Worm (Caenorhabditis elegans) whole organism, late embryonic: Measurements from ENCODE around the gene fbxa-62.

Experiments used
- C38D4.7 ChIP-seq: fragments of 200-800 bp; sonication (Bioruptor generic); optimal IDR thresholded peaks from 2 replicates; lab custom pipeline; 2018; ENCODE audit warnings: mild to moderate bottlenecking, missing genetic modification characterization, moderate library complexity, missing compliant biosample characterization
- T23F11.4 ChIP-seq: fragments of 200-800 bp; sonication (Bioruptor generic); optimal IDR thresholded peaks from 2 replicates; lab custom pipeline; 2018; ENCODE audit warnings: mild to moderate bottlenecking, missing genetic modification characterization, missing compliant biosample characterization
- Y22D7AL.16 ChIP-seq: sonication (generic microtip); optimal IDR thresholded peaks from 2 replicates; lab custom pipeline; 2016; ENCODE audit warnings: missing genetic modification characterization, missing compliant biosample characterization
- ceh-14 ChIP-seq: sonication (generic microtip); optimal IDR thresholded peaks from 2 replicates; lab custom pipeline; 2016; ENCODE audit warnings: missing genotype, missing genetic modification characterization, missing compliant biosample characterization
- ceh-24 ChIP-seq: sonication (generic microtip); optimal IDR thresholded peaks from 2 replicates; lab custom pipeline; 2016; ENCODE audit warnings: mild to moderate bottlenecking, missing genetic modification characterization, missing compliant biosample characterization
- ceh-6 ChIP-seq: fragments of 200-800 bp; sonication (Bioruptor generic); optimal IDR thresholded peaks from 2 replicates; lab custom pipeline; 2018; ENCODE audit warnings: mild to moderate bottlenecking, missing genetic modification characterization, missing compliant biosample characterization
- ceh-9 ChIP-seq: sonication (generic microtip); optimal IDR thresholded peaks from 2 replicates; lab custom pipeline; 2016; ENCODE audit warnings: mild to moderate bottlenecking, missing genetic modification characterization, inconsistent platforms, missing compliant biosample characterization
- dmd-4 ChIP-seq: sonication (generic microtip); optimal IDR thresholded peaks from 2 replicates; lab custom pipeline; 2016; ENCODE audit warnings: borderline replicate concordance, missing genetic modification characterization, missing compliant biosample characterization
- hlh-15 ChIP-seq: sonication (generic microtip); optimal IDR thresholded peaks from 2 replicates; lab custom pipeline; 2016; ENCODE audit warnings: missing genetic modification characterization, missing compliant biosample characterization
- lim-6 ChIP-seq: sonication (generic microtip); optimal IDR thresholded peaks from 2 replicates; lab custom pipeline; 2016; ENCODE audit warnings: missing genetic modification characterization, missing compliant biosample characterization
- lin-11 ChIP-seq: fragments of 200-800 bp; sonication (Bioruptor generic); optimal IDR thresholded peaks from 2 replicates; lab custom pipeline; 2018; ENCODE audit warnings: mild to moderate bottlenecking, missing genetic modification characterization, missing compliant biosample characterization
- odd-2 ChIP-seq: sonication (generic microtip); optimal IDR thresholded peaks from 2 replicates; lab custom pipeline; 2017; ENCODE audit warnings: antibody characterized with exemption, mild to moderate bottlenecking, missing genetic modification characterization, missing compliant biosample characterization
- pha-2 ChIP-seq: sonication (generic microtip); optimal IDR thresholded peaks from 2 replicates; lab custom pipeline; 2017; ENCODE audit warnings: mild to moderate bottlenecking, missing genetic modification characterization, missing compliant biosample characterization
- pha-4 ChIP-seq: fragments of 150-350 bp; optimal IDR thresholded peaks from 2 replicates; lab custom pipeline; 2018; ENCODE audit warnings: missing biosample characterization, missing genetic modification reagents, missing genetic modification characterization
- pros-1 ChIP-seq: fragments of 150-350 bp; optimal IDR thresholded peaks from 2 replicates; lab custom pipeline; 2014; ENCODE audit warnings: missing biosample characterization, missing genetic modification reagents, missing genetic modification characterization
- syd-9 ChIP-seq: sonication (generic microtip); optimal IDR thresholded peaks from 2 replicates; lab custom pipeline; 2016; ENCODE audit warnings: mild to moderate bottlenecking, missing genetic modification characterization, moderate library complexity, missing compliant biosample characterization
- ttx-3 ChIP-seq: sonication (generic microtip); optimal IDR thresholded peaks from 2 replicates; lab custom pipeline; 2016; ENCODE audit warnings: missing genetic modification reagents, missing genetic modification characterization, missing compliant biosample characterization
- unc-55 ChIP-seq: sonication (generic microtip); optimal IDR thresholded peaks from 2 replicates; lab custom pipeline; 2017; ENCODE audit warnings: missing biosample characterization, missing genetic modification reagents, missing genetic modification characterization
- zip-5 ChIP-seq: sonication (generic microtip); optimal IDR thresholded peaks from 2 replicates; lab custom pipeline; 2016; ENCODE audit warnings: missing genetic modification characterization, missing compliant biosample characterization

fbxa-62 gene

ce11 chrIII:2272732-2273131 lies 45.2 kb downstream of the fbxa-62 start, which contains the start of gene fbxa-39:
fbxa-39 (plus strand) TSS chrIII:2273032.
- TF ChIP-seq unc-55 (no peak), lim-6 (tag; lab: Kevin White, UChicago) (no peak), syd-9 (tag; lab: Kevin White, UChicago) (no peak), Y22D7AL.16 (tag; lab: Kevin White, UChicago) (no peak), ceh-9 (no peak), zip-5 (tag; lab: Kevin White, UChicago) (no peak), ceh-24 (tag; lab: Kevin White, UChicago) (no peak), pha-4 (tag; lab: Kevin White, UChicago) (no peak)

- no peak for TF ChIP-seq pha-2 (tag; lab: Kevin White, UChicago)
- TF ChIP-seq odd-2 (tag; lab: Kevin White, UChicago), result no peak
- no peak for TF ChIP-seq ceh-6 (GFP tag; lab: Kevin White, UChicago)
- no peak for TF ChIP-seq dmd-4 (tag; lab: Kevin White, UChicago)
- no peak for TF ChIP-seq T23F11.4 (GFP tag; lab: Kevin White, UChicago)
- TF ChIP-seq hlh-15 (tag; lab: Kevin White, UChicago), result no peak
- TF ChIP-seq lin-11, result no peak
- TF ChIP-seq pros-1 (tag; lab: Kevin White, UChicago), result no peak
- no peak for TF ChIP-seq C38D4.7 (GFP tag; lab: Kevin White, UChicago)
- TF ChIP-seq ttx-3 (tag; lab: Kevin White, UChicago), result no peak
- TF ChIP-seq ceh-14 (tag; lab: Kevin White, UChicago), result no peak
- no peak for TF ChIP-seq lim-6 (tag; lab: Kevin White, UChicago)
These were observed 49.3 kb downstream of the fbxa-62 start, which contains the start of gene Y54F10BM.21 for ce11 chrIII:2276842-2277241. Y54F10BM.21 (plus strand) TSS chrIII:2277142.
